Worm (Caenorhabditis elegans) whole organism, young adult: ENCODE measurements around the gene T08B6.1.

Source experiments
- K11D2.4 ChIP-seq: fragments of 200-800 bp; sonication (Bioruptor generic); IDR thresholded peaks from 2 replicates; pipeline ENCODE4 v1.3.6; 2022; ENCODE audit warnings: missing genetic modification reagents, missing genetic modification characterization, missing compliant biosample characterization
- Y56A3A.18 ChIP-seq: fragments of 200-800 bp; sonication (Bioruptor generic); IDR thresholded peaks from 2 replicates; pipeline ENCODE4 v1.3.6; 2022; ENCODE audit warnings: missing genetic modification reagents, missing genetic modification characterization, missing compliant biosample characterization
- aptf-3 ChIP-seq: fragments of 200-800 bp; sonication (Bioruptor generic); IDR thresholded peaks from 2 replicates; pipeline ENCODE4 v1.3.6; 2022; ENCODE audit warnings: missing genetic modification characterization, missing compliant biosample characterization
- bed-2 ChIP-seq: fragments of 200-800 bp; sonication (Bioruptor generic); IDR thresholded peaks from 2 replicates; pipeline ENCODE4 v1.3.6; 2022; ENCODE audit warnings: missing genetic modification reagents, missing genetic modification characterization, missing compliant biosample characterization
- dpl-1 ChIP-seq: fragments of 150-350 bp; optimal IDR thresholded peaks from 2 replicates; lab custom pipeline; 2014; ENCODE audit warnings: missing biosample characterization, missing genetic modification reagents, missing genetic modification characterization
- hrde-1 ChIP-seq: sonication (generic microtip); optimal IDR thresholded peaks from 2 replicates; lab custom pipeline; 2016; ENCODE audit warnings: missing genetic modification characterization, mild to moderate bottlenecking, missing compliant biosample characterization, moderate library complexity, missing genotype, missing genetic modification reagents, borderline replicate concordance
- lin-35 ChIP-seq, 3 experiments: fragments of 150-350 bp in 2 of 3; sonication (generic microtip) in 1 of 3; optimal IDR thresholded peaks; 2 replicates each; lab custom pipeline; 2014 to 2018; ENCODE audit warnings: missing biosample characterization in 3 of 3, missing genetic modification characterization in 3 of 3, missing genetic modification reagents in 3 of 3
- mcd-1 ChIP-seq: fragments of 200-800 bp; sonication (Bioruptor generic); IDR thresholded peaks from 2 replicates; pipeline ENCODE4 v1.3.6; 2022; ENCODE audit warnings: missing genetic modification reagents, missing genetic modification characterization, missing compliant biosample characterization
- nfya-1 ChIP-seq: sonication (generic microtip); optimal IDR thresholded peaks from 2 replicates; lab custom pipeline; 2017; ENCODE audit warnings: antibody characterized with exemption, missing compliant biosample characterization, missing genetic modification characterization, borderline replicate concordance; ENCODE audit not compliant: insufficient read depth
- snpc-4 ChIP-seq, 5 experiments: fragments of 150-350 bp in 1 of 5; sonication (generic microtip) in 4 of 5; optimal IDR thresholded peaks; 2 replicates each; lab custom pipeline; 2014 to 2018; ENCODE audit warnings: missing genetic modification characterization in 5 of 5, missing biosample characterization in 3 of 5, antibody characterized with exemption in 2 of 5, mild to moderate bottlenecking in 2 of 5, missing compliant biosample characterization in 2 of 5, missing genotype in 2 of 5, moderate library complexity in 2 of 5, missing genetic modification reagents in 1 of 5
- ztf-22 ChIP-seq: fragments of 200-800 bp; sonication (Bioruptor generic); optimal IDR thresholded peaks from 2 replicates; lab custom pipeline; 2018; ENCODE audit warnings: mild to moderate bottlenecking, missing genetic modification characterization, moderate library complexity, missing compliant biosample characterization
- ztf-28 ChIP-seq: fragments of 200-800 bp; sonication (Bioruptor generic); IDR thresholded peaks from 2 replicates; pipeline ENCODE4 v1.3.6; 2022; ENCODE audit warnings: missing genetic modification reagents, missing genetic modification characterization, missing compliant biosample characterization

DNA sequence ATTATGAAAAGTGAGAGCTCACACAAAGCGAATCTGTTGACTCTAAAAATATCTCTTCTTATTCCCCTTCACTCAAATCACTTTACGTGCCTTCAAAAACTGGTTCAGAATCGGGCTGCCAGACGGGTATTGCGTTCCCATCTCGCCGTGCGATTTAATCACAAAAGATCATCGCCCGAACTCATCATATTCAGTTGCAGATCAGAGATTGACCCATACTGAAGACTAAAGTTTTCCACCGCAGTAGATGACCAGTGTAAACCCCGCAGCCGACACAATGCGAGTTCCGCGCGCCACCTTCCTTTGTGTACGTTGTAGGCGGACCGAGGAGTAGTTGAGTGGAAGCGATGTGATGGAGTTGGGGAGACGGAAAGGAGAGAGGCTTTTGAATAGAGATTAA is 6.5 kb downstream of the T08B6.1 start:
- TF ChIP-seq aptf-3 (GFP tag; lab: Robert Waterston, UW) (no peak), ztf-28 (GFP tag; lab: Robert Waterston, UW) (no peak), dpl-1 (GFP tag; lab: Kevin White, UChicago) (no peak), mcd-1 (GFP tag; lab: Robert Waterston, UW) (peak; percentile 78), snpc-4 (GFP tag; optimal IDR thresholded peaks at IDR 0.05; lab: Kevin White, UChicago) (peak; percentile 99), snpc-4 (tag; optimal IDR thresholded peaks at IDR 0.05; lab: Kevin White, UChicago) (peak; percentile 98 to 99 (median 98)), hrde-1 (tag; lab: Kevin White, UChicago) (no peak), Y56A3A.18 (GFP tag; lab: Robert Waterston, UW) (peak; percentile 79; the same call in 1 of the 2 replicates), lin-35 (GFP tag; optimal IDR thresholded peaks at IDR 0.05; lab: Kevin White, UChicago) (no peak), ztf-22 (GFP tag; lab: Kevin White, UChicago) (no peak), K11D2.4 (GFP tag; lab: Robert Waterston, UW) (no peak), bed-2 (no peak), nfya-1 (no peak)
